Fruit fly (Drosophila melanogaster) whole organism, embryonic: ENCODE results near the gene Gr93d.
A peak's percentile ranks its signal among the peaks of the same experiment; 100 is the strongest.

Source experiments
- Abd-B ChIP-seq: fragments of 200-800 bp; sonication (Bioruptor generic); optimal IDR thresholded peaks from 2 replicates; lab custom pipeline; 2018; ENCODE audit warnings: missing biosample characterization, mild to moderate bottlenecking, missing genetic modification characterization, moderate library complexity
- CG10147 ChIP-seq: fragments of 200-800 bp; sonication (Bioruptor generic); optimal IDR thresholded peaks from 2 replicates; lab custom pipeline; 2019; ENCODE audit warnings: missing biosample characterization, mild to moderate bottlenecking, missing genetic modification characterization, moderate library complexity
- CG10267 ChIP-seq: fragments of 200-800 bp; sonication (Bioruptor generic); optimal IDR thresholded peaks from 2 replicates; lab custom pipeline; 2018; ENCODE audit warnings: missing biosample characterization, mild to moderate bottlenecking, missing genetic modification characterization, moderate library complexity
- CG10565 ChIP-seq: fragments of 200-800 bp; sonication (Bioruptor generic); optimal IDR thresholded peaks from 3 replicates; lab custom pipeline; 2016; ENCODE audit warnings: missing biosample characterization, mild to moderate bottlenecking, missing genetic modification characterization
- CG11085 ChIP-seq: fragments of 200-800 bp; sonication (Bioruptor generic); IDR thresholded peaks from 2 replicates; pipeline ENCODE4 v1.3.6; 2022; ENCODE audit warnings: missing biosample characterization, missing genetic modification characterization
- CG1603 ChIP-seq: fragments of 200-800 bp; sonication (Bioruptor generic); optimal IDR thresholded peaks from 2 replicates; lab custom pipeline; 2019; ENCODE audit warnings: missing biosample characterization, mild to moderate bottlenecking, missing genetic modification characterization, moderate library complexity
- CG17186 ChIP-seq: fragments of 200-800 bp; sonication (Bioruptor generic); optimal IDR thresholded peaks from 3 replicates; lab custom pipeline; 2017; ENCODE audit warnings: missing biosample characterization, missing genetic modification reagents, missing genetic modification characterization
- CG2678 ChIP-seq: fragments of 200-800 bp; sonication (Bioruptor generic); optimal IDR thresholded peaks from 3 replicates; lab custom pipeline; 2019; ENCODE audit warnings: missing biosample characterization, mild to moderate bottlenecking, missing genetic modification characterization, moderate library complexity
- CG4282 ChIP-seq: fragments of 200-800 bp; sonication (Bioruptor generic); optimal IDR thresholded peaks from 2 replicates; lab custom pipeline; 2016; ENCODE audit warnings: missing biosample characterization, missing genetic modification characterization
- CG4730 ChIP-seq: fragments of 200-800 bp; sonication (Bioruptor generic); IDR thresholded peaks from 2 replicates; pipeline ENCODE4 v1.3.6; 2022; ENCODE audit warnings: missing biosample characterization, missing genetic modification characterization
- CG6689 ChIP-seq: fragments of 200-800 bp; sonication (Bioruptor generic); IDR thresholded peaks from 2 replicates; pipeline ENCODE4 v1.3.6; 2022; ENCODE audit warnings: missing biosample characterization, missing genetic modification characterization
- CG6765 ChIP-seq: fragments of 200-800 bp; sonication (Bioruptor generic); optimal IDR thresholded peaks from 3 replicates; lab custom pipeline; 2017; ENCODE audit warnings: missing biosample characterization, mild to moderate bottlenecking, missing genetic modification characterization
- CG7556 ChIP-seq: fragments of 200-800 bp; sonication (Bioruptor generic); optimal IDR thresholded peaks from 2 replicates; lab custom pipeline; 2017; ENCODE audit warnings: missing biosample characterization, mild to moderate bottlenecking, missing genetic modification characterization
- CG9817 ChIP-seq: fragments of 200-800 bp; sonication (Bioruptor generic); optimal IDR thresholded peaks from 2 replicates; lab custom pipeline; 2018; ENCODE audit warnings: missing biosample characterization, mild to moderate bottlenecking, missing genetic modification characterization, moderate library complexity
- CHES-1-like ChIP-seq: fragments of 200-800 bp; sonication (Bioruptor generic); optimal IDR thresholded peaks from 2 replicates; lab custom pipeline; 2016; ENCODE audit warnings: missing biosample characterization, missing genetic modification characterization
- D19B ChIP-seq: fragments of 200-800 bp; sonication (Bioruptor generic); optimal IDR thresholded peaks from 2 replicates; lab custom pipeline; 2017; ENCODE audit warnings: missing biosample characterization, mild to moderate bottlenecking, missing genetic modification characterization
- Ets65A ChIP-seq: fragments of 200-800 bp; sonication (Bioruptor generic); peaks from one replicate; lab custom pipeline; 2016; ENCODE audit warnings: missing biosample characterization, missing genetic modification characterization
- HLH4C ChIP-seq: fragments of 200-800 bp; sonication (Bioruptor generic); IDR thresholded peaks from 3 replicates; pipeline ENCODE4 v1.3.6; 2022; ENCODE audit warnings: missing biosample characterization, missing genetic modification characterization; ENCODE audit not compliant: partially characterized antibody
- Hr39 ChIP-seq: fragments of >200 bp; optimal IDR thresholded peaks from 2 replicates; lab custom pipeline; 2017
- MBD-R2 ChIP-seq: fragments of 200-800 bp; sonication (Bioruptor generic); IDR thresholded peaks from 2 replicates; pipeline ENCODE4 v1.3.6; 2022; ENCODE audit warnings: missing biosample characterization, missing genetic modification characterization
- Oli ChIP-seq: fragments of 200-800 bp; sonication (Bioruptor generic); optimal IDR thresholded peaks from 2 replicates; lab custom pipeline; 2018; ENCODE audit warnings: missing biosample characterization, mild to moderate bottlenecking, missing genetic modification characterization, moderate library complexity
- Pdp1 ChIP-seq, 2 experiments: fragments of 200-800 bp; sonication (Bioruptor generic); optimal IDR thresholded peaks; 3 replicates each; lab custom pipeline; 2016; ENCODE audit warnings: missing biosample characterization in 2 of 2, missing genetic modification characterization in 2 of 2, mild to moderate bottlenecking in 1 of 2, moderate library complexity in 1 of 2
- Ravus ChIP-seq: fragments of 200-800 bp; sonication (Bioruptor generic); IDR thresholded peaks from 2 replicates; pipeline ENCODE4 v1.3.6; 2022; ENCODE audit warnings: missing biosample characterization, missing genetic modification characterization
- Rfx ChIP-seq: fragments of 200-800 bp; sonication (Bioruptor generic); IDR thresholded peaks from 2 replicates; pipeline ENCODE4 v1.3.6; 2022; ENCODE audit warnings: missing biosample characterization, missing genetic modification characterization
- Sin3A ChIP-seq: fragments of >200 bp; optimal IDR thresholded peaks from 2 replicates; lab custom pipeline; 2018
- Ssrp ChIP-seq: fragments of 200-800 bp; sonication (Bioruptor generic); optimal IDR thresholded peaks from 2 replicates; lab custom pipeline; 2018; ENCODE audit warnings: missing biosample characterization, mild to moderate bottlenecking, missing genetic modification characterization, moderate library complexity
- Xrp1 ChIP-seq: fragments of 200-800 bp; sonication (Bioruptor generic); IDR thresholded peaks from 2 replicates; pipeline ENCODE4 v1.3.6; 2022; ENCODE audit warnings: missing biosample characterization, missing genetic modification characterization
- ash1 ChIP-seq: fragments of 200-800 bp; sonication (Bioruptor generic); optimal IDR thresholded peaks from 2 replicates; lab custom pipeline; 2018; ENCODE audit warnings: missing biosample characterization, mild to moderate bottlenecking, missing genetic modification characterization
- ci ChIP-seq: fragments of 200-800 bp; sonication (Bioruptor generic); IDR thresholded peaks from 3 replicates; pipeline ENCODE4 v1.3.6; 2022; ENCODE audit warnings: missing biosample characterization, missing genetic modification characterization
- crol ChIP-seq: fragments of 200-800 bp; sonication (Bioruptor generic); IDR thresholded peaks from 2 replicates; pipeline ENCODE4 v1.3.6; 2022; ENCODE audit warnings: missing biosample characterization, missing genetic modification characterization
- disco-r ChIP-seq: fragments of 200-800 bp; sonication (Bioruptor generic); optimal IDR thresholded peaks from 2 replicates; lab custom pipeline; 2016; ENCODE audit warnings: missing biosample characterization, missing genetic modification characterization
- dmrt11E ChIP-seq: fragments of 200-800 bp; sonication (Bioruptor generic); optimal IDR thresholded peaks from 3 replicates; lab custom pipeline; 2018; ENCODE audit warnings: missing biosample characterization, mild to moderate bottlenecking, missing genetic modification characterization, moderate library complexity
- eve ChIP-seq, 2 experiments: fragments of >200 bp; optimal IDR thresholded peaks; 2 replicates each; lab custom pipeline; 2017; ENCODE audit warnings: missing biosample characterization in 2 of 2, missing genetic modification characterization in 2 of 2
- ewg ChIP-seq: fragments of 200-800 bp; sonication (Bioruptor generic); optimal IDR thresholded peaks from 3 replicates; lab custom pipeline; 2017; ENCODE audit warnings: mild to moderate bottlenecking, missing biosample characterization, missing genetic modification reagents, missing genetic modification characterization
- exex ChIP-seq: fragments of 200-800 bp; sonication (Bioruptor generic); optimal IDR thresholded peaks from 4 replicates; lab custom pipeline; 2018; ENCODE audit warnings: missing biosample characterization, mild to moderate bottlenecking, missing genetic modification characterization, moderate library complexity
- ftz-f1 ChIP-seq: fragments of 200-800 bp; sonication (Bioruptor generic); optimal IDR thresholded peaks from 2 replicates; lab custom pipeline; 2016; ENCODE audit warnings: missing biosample characterization, missing genetic modification characterization
- gcm ChIP-seq: fragments of 200-800 bp; sonication (Bioruptor generic); optimal IDR thresholded peaks from 2 replicates; lab custom pipeline; 2019; ENCODE audit warnings: missing biosample characterization, mild to moderate bottlenecking, missing genetic modification characterization, moderate library complexity
- mirr ChIP-seq: fragments of 200-800 bp; sonication (Bioruptor generic); optimal IDR thresholded peaks from 3 replicates; lab custom pipeline; 2018; ENCODE audit warnings: missing biosample characterization, mild to moderate bottlenecking, missing genetic modification characterization
- nom ChIP-seq: fragments of 200-800 bp; sonication (Bioruptor generic); optimal IDR thresholded peaks from 2 replicates; lab custom pipeline; 2017; ENCODE audit warnings: missing biosample characterization, missing genetic modification characterization, mild to moderate bottlenecking, moderate library complexity, missing genetic modification reagents
- oc ChIP-seq: fragments of 200-800 bp; sonication (Bioruptor generic); optimal IDR thresholded peaks from 2 replicates; lab custom pipeline; 2018; ENCODE audit warnings: missing biosample characterization, mild to moderate bottlenecking, missing genetic modification characterization, moderate library complexity
- odd ChIP-seq: fragments of 200-800 bp; sonication (Bioruptor generic); optimal IDR thresholded peaks from 2 replicates; lab custom pipeline; 2017; ENCODE audit warnings: missing biosample characterization, mild to moderate bottlenecking, missing genetic modification characterization
- peb ChIP-seq: fragments of 200-800 bp; sonication (Bioruptor generic); IDR thresholded peaks from 2 replicates; pipeline ENCODE4 v1.3.6; 2022; ENCODE audit warnings: missing biosample characterization, missing genetic modification characterization
- phol ChIP-seq: fragments of 200-800 bp; sonication (Bioruptor generic); optimal IDR thresholded peaks from 3 replicates; lab custom pipeline; 2018; ENCODE audit warnings: missing biosample characterization, mild to moderate bottlenecking, missing genetic modification characterization, moderate library complexity
- pum ChIP-seq: fragments of 200-800 bp; sonication (Bioruptor generic); optimal IDR thresholded peaks from 2 replicates; lab custom pipeline; 2016; ENCODE audit warnings: missing biosample characterization, missing genetic modification characterization
- row ChIP-seq: fragments of 200-800 bp; sonication (Bioruptor generic); IDR thresholded peaks from 3 replicates; pipeline ENCODE4 v1.3.6; 2022; ENCODE audit warnings: missing biosample characterization, missing genetic modification characterization
- scrt ChIP-seq: fragments of 200-800 bp; sonication (Bioruptor generic); optimal IDR thresholded peaks from 2 replicates; lab custom pipeline; 2018; ENCODE audit warnings: missing biosample characterization, mild to moderate bottlenecking, missing genetic modification characterization, moderate library complexity
- slou ChIP-seq: fragments of 200-800 bp; sonication (Bioruptor generic); optimal IDR thresholded peaks from 3 replicates; lab custom pipeline; 2016; ENCODE audit warnings: missing biosample characterization, missing genetic modification characterization
- twi ChIP-seq: fragments of 200-800 bp; optimal IDR thresholded peaks from 2 replicates; lab custom pipeline; 2019; ENCODE audit warnings: missing biosample characterization, mild to moderate bottlenecking, missing genetic modification characterization, moderate library complexity
- unc-4 ChIP-seq: fragments of 200-800 bp; sonication (Bioruptor generic); IDR thresholded peaks from 2 replicates; pipeline ENCODE4 v1.3.6; 2022; ENCODE audit warnings: missing biosample characterization, missing genetic modification characterization; ENCODE audit not compliant: partially characterized antibody

The Gr93d gene

DNA sequence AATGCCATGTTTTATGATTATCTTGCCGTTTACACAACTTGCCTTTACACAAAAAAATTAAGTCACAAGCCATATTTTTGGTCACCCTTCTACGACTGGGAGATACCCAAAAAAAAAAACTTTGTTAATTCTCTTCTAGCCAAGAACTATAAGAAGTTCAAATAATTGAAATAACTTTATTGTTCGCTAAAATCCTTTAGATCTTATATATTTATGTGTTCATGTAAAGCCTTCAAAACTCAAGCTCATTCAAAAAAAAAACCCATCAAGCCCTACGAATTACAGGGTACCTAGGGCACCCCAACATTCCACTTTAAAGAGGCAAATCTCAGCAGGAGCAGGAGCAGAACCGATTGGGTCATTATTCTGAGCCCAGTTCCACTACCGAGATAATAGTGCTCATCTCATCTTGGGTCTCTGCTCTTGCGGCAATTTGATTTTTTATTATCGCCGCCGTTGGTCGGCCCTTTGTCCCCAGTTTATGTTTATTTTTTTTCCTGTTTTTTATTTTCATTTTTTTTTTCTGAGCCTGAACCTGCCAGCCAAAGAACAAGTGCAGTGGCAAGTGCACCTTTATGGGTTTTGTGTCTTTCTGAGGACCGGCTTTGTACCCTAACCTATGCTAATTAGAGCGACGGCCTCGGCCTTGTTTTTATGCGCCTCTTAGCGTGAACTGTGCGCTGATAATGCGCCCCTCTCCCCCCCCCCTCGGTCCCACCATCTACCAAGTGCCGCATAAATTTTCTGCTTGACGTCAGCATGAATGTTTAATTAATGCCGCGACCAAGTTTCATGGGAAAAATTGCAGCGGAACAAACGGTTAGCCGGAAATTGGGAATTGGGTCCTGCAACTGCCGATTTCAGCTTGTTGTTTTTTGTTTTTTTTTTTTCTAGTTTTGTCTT lies 4.7 kb downstream of the Gr93d start (continued):
- TF ChIP-seq oc (tag; lab: Kevin White, UChicago), result no peak
- TF ChIP-seq nom (GFP tag; lab: Kevin White, UChicago), result peak; percentile 60
- peak; percentile 86 for TF ChIP-seq crol (GFP tag; lab: Robert Waterston, UW)
- no peak for TF ChIP-seq twi (tag; lab: Kevin White, UChicago)
- no peak for TF ChIP-seq CG6689 (GFP tag; lab: Robert Waterston, UW)
- TF ChIP-seq Rfx (GFP tag; lab: Robert Waterston, UW), result no peak
- peak; percentile 1 for TF ChIP-seq phol (tag; lab: Kevin White, UChicago)
- peak; percentile 31 for TF ChIP-seq dmrt11E (tag; lab: Kevin White, UChicago)
- TF ChIP-seq CHES-1-like, result no peak
- TF ChIP-seq Ravus (GFP tag; lab: Robert Waterston, UW), result no peak
- TF ChIP-seq CG7556 (GFP tag; lab: Kevin White, UChicago), result no peak
- peak; percentile 23 for TF ChIP-seq Ets65A (GFP tag; lab: Kevin White, UChicago)
- no peak for TF ChIP-seq MBD-R2 (GFP tag; lab: Robert Waterston, UW)
- no peak for TF ChIP-seq gcm (GFP tag; lab: Kevin White, UChicago)
- TF ChIP-seq Oli (tag; lab: Kevin White, UChicago), result no peak
- TF ChIP-seq CG17186, result no peak
- TF ChIP-seq D19B (GFP tag; lab: Kevin White, UChicago), result peak; percentile 35
- peak; percentile 23; the same call in 1 of the 2 replicates for TF ChIP-seq Xrp1
- no peak for TF ChIP-seq Abd-B (GFP tag; lab: Kevin White, UChicago)
- TF ChIP-seq Sin3A (lab: Kevin White, UChicago), result no peak
- TF ChIP-seq row, result peak; percentile 18; the same call in 1 of the 3 replicates

dm6 chr3R:21840432-21840831 lies 6.0 kb downstream of the Gr93d start:
- TF ChIP-seq ftz-f1, result no peak
- no peak for TF ChIP-seq unc-4 (GFP tag; lab: Robert Waterston, UW)
- TF ChIP-seq Pdp1 (GFP tag; optimal IDR thresholded peaks at IDR 0.05; lab: Kevin White, UChicago), result peak in 1 of 2 experiments; percentile 98
- TF ChIP-seq peb (GFP tag; lab: Robert Waterston, UW), result no peak
- no peak for TF ChIP-seq CG6765 (GFP tag; lab: Kevin White, UChicago)
- TF ChIP-seq odd (GFP tag; lab: Kevin White, UChicago), result no peak
- no peak for TF ChIP-seq ewg (GFP tag; lab: Kevin White, UChicago)
- TF ChIP-seq CG4282 (GFP tag; lab: Kevin White, UChicago), result no peak
- peak; percentile 12 for TF ChIP-seq mirr
- no peak for TF ChIP-seq CG11085 (GFP tag; lab: Robert Waterston, UW)
- TF ChIP-seq scrt, result no peak
- TF ChIP-seq CG6689 (GFP tag; lab: Robert Waterston, UW), result no peak
- TF ChIP-seq CG9817 (tag; lab: Kevin White, UChicago), result no peak
- TF ChIP-seq CG10565, result no peak
- no peak for TF ChIP-seq ci (GFP tag; lab: Robert Waterston, UW)
- no peak for TF ChIP-seq slou
- TF ChIP-seq pum (GFP tag; lab: Kevin White, UChicago), result no peak
- TF ChIP-seq CG1603, result no peak
- no peak for TF ChIP-seq Ssrp (tag; lab: Kevin White, UChicago)
- TF ChIP-seq Hr39 (lab: Kevin White, UChicago), result no peak
- no peak for TF ChIP-seq ash1 (GFP tag; lab: Kevin White, UChicago)
- TF ChIP-seq CG10147 (GFP tag; lab: Kevin White, UChicago), result no peak
- TF ChIP-seq CG10267 (tag; lab: Kevin White, UChicago), result no peak
- no peak for TF ChIP-seq HLH4C (GFP tag; lab: Robert Waterston, UW)
- peak; percentile 56 for TF ChIP-seq exex (tag; lab: Kevin White, UChicago)
- no peak for TF ChIP-seq CG4730 (GFP tag; lab: Robert Waterston, UW)
- peak in 1 of 2 experiments; percentile 46 for TF ChIP-seq eve (GFP tag; optimal IDR thresholded peaks at IDR 0.05; lab: Kevin White, UChicago)
- TF ChIP-seq disco-r (GFP tag; lab: Kevin White, UChicago), result no peak
- TF ChIP-seq Ravus (GFP tag; lab: Robert Waterston, UW), result no peak
- TF ChIP-seq CG2678 (tag; lab: Kevin White, UChicago), result no peak
